Worm (Caenorhabditis elegans) whole organism, midembryonic: Measurements from ENCODE around the gene K01A6.8.

ENCODE experiments used
- T22C8.4 ChIP-seq: fragments of 200-800 bp; sonication (Bioruptor generic); IDR thresholded peaks from 2 replicates; pipeline ENCODE4 v1.3.6; 2022; ENCODE audit warnings: missing genetic modification characterization, missing compliant biosample characterization
- cog-1 ChIP-seq: sonication (generic microtip); optimal IDR thresholded peaks from 2 replicates; lab custom pipeline; 2016; ENCODE audit warnings: missing genetic modification characterization, missing compliant biosample characterization
- flt-1 ChIP-seq: fragments of 200-800 bp; sonication (Bioruptor generic); IDR thresholded peaks from 2 replicates; pipeline ENCODE4 v1.3.6; 2022; ENCODE audit warnings: missing genetic modification characterization, missing compliant biosample characterization
- med-1 ChIP-seq: sonication (generic microtip); optimal IDR thresholded peaks from 2 replicates; lab custom pipeline; 2017; ENCODE audit warnings: missing genetic modification characterization, mild to moderate bottlenecking, missing compliant biosample characterization, antibody characterized with exemption, missing genetic modification reagents; ENCODE audit not compliant: insufficient read depth
- ref-1 ChIP-seq: fragments of 200-800 bp; sonication (Bioruptor generic); conservative IDR thresholded peaks from 2 replicates; pipeline ENCODE4 v1.3.6; 2022; ENCODE audit warnings: missing genetic modification reagents, missing genetic modification characterization, missing compliant biosample characterization
- tab-1 ChIP-seq: fragments of 200-800 bp; sonication (Bioruptor generic); IDR thresholded peaks from 2 replicates; pipeline ENCODE4 v1.3.6; 2022; ENCODE audit warnings: missing genetic modification characterization, missing compliant biosample characterization
- ztf-29 ChIP-seq: fragments of 200-800 bp; sonication (Bioruptor generic); IDR thresholded peaks from 2 replicates; pipeline ENCODE4 v1.3.6; 2022; ENCODE audit warnings: missing genetic modification reagents, missing genetic modification characterization, missing compliant biosample characterization

DNA sequence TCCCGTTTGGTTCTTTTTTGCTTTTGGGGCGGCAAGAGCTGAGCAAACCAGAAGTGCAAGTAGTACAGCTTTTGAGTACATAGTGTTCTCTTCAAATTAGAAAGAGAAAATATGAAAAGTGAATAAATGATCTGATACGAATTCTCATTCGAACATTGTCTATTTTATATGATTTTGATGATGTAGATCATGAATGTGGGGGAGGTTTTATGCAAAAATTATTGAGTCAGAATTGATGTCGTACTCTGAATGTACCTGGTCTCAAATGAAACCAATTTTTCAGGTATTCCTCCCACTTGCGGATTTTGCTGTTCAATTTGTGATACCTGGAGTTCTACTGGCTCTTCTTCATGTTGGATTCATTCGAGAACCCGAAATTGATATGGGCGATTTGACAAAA lies 3.0 kb upstream of the K01A6.8 start, which contains the start of gene K01A6.4:
- TF ChIP-seq tab-1 (GFP tag; lab: Robert Waterston, UW), result no peak
- no peak for TF ChIP-seq ref-1
- no peak for TF ChIP-seq flt-1 (GFP tag; lab: Robert Waterston, UW)
- no peak for TF ChIP-seq T22C8.4 (GFP tag; lab: Robert Waterston, UW)
- no peak for TF ChIP-seq ztf-29 (GFP tag; lab: Robert Waterston, UW)
- no peak for TF ChIP-seq cog-1 (tag; lab: Kevin White, UChicago)
- no peak for TF ChIP-seq med-1
